Fruit fly (Drosophila melanogaster) whole organism, embryonic: ENCODE data around the gene CG31867.
A peak's percentile ranks its signal among the peaks of the same experiment; 100 is the strongest.

Experiments used
- Bgb ChIP-seq: fragments of 200-800 bp; sonication (Bioruptor generic); IDR thresholded peaks from 2 replicates; pipeline ENCODE4 v1.3.6; 2022; ENCODE audit warnings: missing biosample characterization, missing genetic modification characterization; ENCODE audit not compliant: partially characterized antibody
- CG10979 ChIP-seq: fragments of 200-800 bp; sonication (Bioruptor generic); optimal IDR thresholded peaks from 2 replicates; lab custom pipeline; 2018; ENCODE audit warnings: missing biosample characterization, mild to moderate bottlenecking, missing genetic modification characterization, moderate library complexity
- CG11504 ChIP-seq: fragments of 200-800 bp; sonication (Bioruptor generic); optimal IDR thresholded peaks from 3 replicates; lab custom pipeline; 2019; ENCODE audit warnings: missing biosample characterization, mild to moderate bottlenecking, missing genetic modification characterization, moderate library complexity
- CG12744 ChIP-seq: fragments of 200-800 bp; sonication (Bioruptor generic); optimal IDR thresholded peaks from 2 replicates; lab custom pipeline; 2016; ENCODE audit warnings: missing biosample characterization, missing genetic modification characterization
- CG13424 ChIP-seq: fragments of 200-800 bp; sonication (Bioruptor generic); optimal IDR thresholded peaks from 2 replicates; lab custom pipeline; 2019; ENCODE audit warnings: missing biosample characterization, mild to moderate bottlenecking, missing genetic modification characterization, moderate library complexity
- CG2712 ChIP-seq: fragments of 200-800 bp; optimal IDR thresholded peaks from 3 replicates; lab custom pipeline; 2019; ENCODE audit warnings: missing biosample characterization, mild to moderate bottlenecking, missing genetic modification characterization, moderate library complexity
- CG32532 ChIP-seq: fragments of 200-800 bp; sonication (Bioruptor generic); IDR thresholded peaks from 2 replicates; pipeline ENCODE4 v1.3.6; 2022; ENCODE audit warnings: missing biosample characterization, missing genetic modification characterization
- CG34224 ChIP-seq: fragments of 200-800 bp; sonication (Bioruptor generic); IDR thresholded peaks from 3 replicates; pipeline ENCODE4 v1.3.6; 2022; ENCODE audit warnings: missing biosample characterization, missing genetic modification characterization; ENCODE audit not compliant: partially characterized antibody
- CG3995 ChIP-seq: fragments of 200-800 bp; sonication (Bioruptor generic); optimal IDR thresholded peaks from 3 replicates; lab custom pipeline; 2016; ENCODE audit warnings: missing biosample characterization, missing genetic modification characterization
- CG6175 ChIP-seq: fragments of 200-800 bp; sonication (Bioruptor generic); IDR thresholded peaks from 3 replicates; pipeline ENCODE4 v1.3.6; 2022; ENCODE audit warnings: missing biosample characterization, missing genetic modification characterization
- CG6689 ChIP-seq: fragments of 200-800 bp; sonication (Bioruptor generic); IDR thresholded peaks from 2 replicates; pipeline ENCODE4 v1.3.6; 2022; ENCODE audit warnings: missing biosample characterization, missing genetic modification characterization
- CG6791 ChIP-seq: fragments of 200-800 bp; sonication (Bioruptor generic); IDR thresholded peaks from 3 replicates; pipeline ENCODE4 v1.3.6; 2022; ENCODE audit warnings: missing biosample characterization, missing genetic modification characterization; ENCODE audit not compliant: partially characterized antibody
- CG7372 ChIP-seq: fragments of 200-800 bp; sonication (Bioruptor generic); IDR thresholded peaks from 2 replicates; pipeline ENCODE4 v1.3.6; 2022; ENCODE audit warnings: missing biosample characterization, missing genetic modification characterization
- CG7556 ChIP-seq: fragments of 200-800 bp; sonication (Bioruptor generic); optimal IDR thresholded peaks from 2 replicates; lab custom pipeline; 2017; ENCODE audit warnings: missing biosample characterization, mild to moderate bottlenecking, missing genetic modification characterization
- CG7987 ChIP-seq: fragments of 200-800 bp; sonication (Bioruptor generic); optimal IDR thresholded peaks from 2 replicates; lab custom pipeline; 2018; ENCODE audit warnings: missing biosample characterization, mild to moderate bottlenecking, missing genetic modification characterization, moderate library complexity
- CG8359 ChIP-seq: fragments of 200-800 bp; sonication (Bioruptor generic); optimal IDR thresholded peaks from 2 replicates; lab custom pipeline; 2017; ENCODE audit warnings: missing biosample characterization, mild to moderate bottlenecking, missing genetic modification characterization, borderline replicate concordance
- CG9817 ChIP-seq: fragments of 200-800 bp; sonication (Bioruptor generic); optimal IDR thresholded peaks from 2 replicates; lab custom pipeline; 2018; ENCODE audit warnings: missing biosample characterization, mild to moderate bottlenecking, missing genetic modification characterization, moderate library complexity
- CoRest ChIP-seq: fragments of 200-800 bp; sonication (Bioruptor generic); optimal IDR thresholded peaks from 3 replicates; lab custom pipeline; 2018; ENCODE audit warnings: missing biosample characterization, mild to moderate bottlenecking, missing genetic modification characterization, moderate library complexity
- Deaf1 ChIP-seq: fragments of 200-800 bp; optimal IDR thresholded peaks from 3 replicates; lab custom pipeline; 2019; ENCODE audit warnings: missing biosample characterization, mild to moderate bottlenecking, missing genetic modification characterization, moderate library complexity
- Drgx ChIP-seq: fragments of 200-800 bp; sonication (Bioruptor generic); IDR thresholded peaks from 2 replicates; pipeline ENCODE4 v1.3.6; 2022; ENCODE audit warnings: missing biosample characterization, missing genetic modification characterization
- E2f1 ChIP-seq: fragments of 200-800 bp; sonication (Bioruptor generic); IDR thresholded peaks from 2 replicates; pipeline ENCODE4 v1.3.6; 2022; ENCODE audit warnings: missing biosample characterization, missing genetic modification characterization
- Med ChIP-seq: fragments of 200-800 bp; sonication (Bioruptor generic); peaks from one replicate; lab custom pipeline; 2016; ENCODE audit warnings: missing biosample characterization, missing genetic modification characterization, mild to moderate bottlenecking, inconsistent platforms, moderate library complexity
- PHDP ChIP-seq: fragments of 200-800 bp; sonication (Bioruptor generic); optimal IDR thresholded peaks from 3 replicates; lab custom pipeline; 2018; ENCODE audit warnings: missing biosample characterization, mild to moderate bottlenecking, missing genetic modification characterization, moderate library complexity
- Ptx1 ChIP-seq: fragments of 200-800 bp; sonication (Bioruptor generic); IDR thresholded peaks from 2 replicates; pipeline ENCODE4 v1.3.6; 2022; ENCODE audit warnings: missing biosample characterization, missing genetic modification characterization
- Rfx ChIP-seq: fragments of 200-800 bp; sonication (Bioruptor generic); IDR thresholded peaks from 2 replicates; pipeline ENCODE4 v1.3.6; 2022; ENCODE audit warnings: missing biosample characterization, missing genetic modification characterization
- Sry-δ ChIP-seq: fragments of 200-800 bp; sonication (Bioruptor generic); optimal IDR thresholded peaks from 2 replicates; lab custom pipeline; 2016; ENCODE audit warnings: missing biosample characterization, missing genetic modification characterization
- Ssrp ChIP-seq: fragments of 200-800 bp; sonication (Bioruptor generic); optimal IDR thresholded peaks from 2 replicates; lab custom pipeline; 2018; ENCODE audit warnings: missing biosample characterization, mild to moderate bottlenecking, missing genetic modification characterization, moderate library complexity
- Tbp ChIP-seq: fragments of >200 bp; optimal IDR thresholded peaks from 2 replicates; lab custom pipeline; 2018; ENCODE audit warnings: missing biosample characterization, missing genetic modification characterization
- Usf ChIP-seq: fragments of 200-800 bp; sonication (Bioruptor generic); optimal IDR thresholded peaks from 2 replicates; lab custom pipeline; 2017; ENCODE audit warnings: missing genotype, missing biosample characterization, missing genetic modification characterization
- bcd ChIP-seq: fragments of 200-800 bp; sonication (Bioruptor generic); optimal IDR thresholded peaks from 2 replicates; lab custom pipeline; 2017; ENCODE audit warnings: missing biosample characterization, mild to moderate bottlenecking, missing genetic modification characterization
- dmrt99B ChIP-seq: fragments of 200-800 bp; sonication (Bioruptor generic); optimal IDR thresholded peaks from 2 replicates; lab custom pipeline; 2018; ENCODE audit warnings: missing biosample characterization, mild to moderate bottlenecking, missing genetic modification characterization, moderate library complexity
- ems ChIP-seq: fragments of 200-800 bp; sonication (Bioruptor generic); optimal IDR thresholded peaks from 3 replicates; lab custom pipeline; 2016; ENCODE audit warnings: missing biosample characterization, missing genetic modification characterization
- ewg ChIP-seq: fragments of 200-800 bp; sonication (Bioruptor generic); optimal IDR thresholded peaks from 3 replicates; lab custom pipeline; 2017; ENCODE audit warnings: mild to moderate bottlenecking, missing biosample characterization, missing genetic modification reagents, missing genetic modification characterization
- gem ChIP-seq: fragments of 200-800 bp; sonication (Bioruptor generic); optimal IDR thresholded peaks from 2 replicates; lab custom pipeline; 2019; ENCODE audit warnings: missing biosample characterization, mild to moderate bottlenecking, missing genetic modification characterization, moderate library complexity
- grau ChIP-seq: fragments of 200-800 bp; optimal IDR thresholded peaks from 3 replicates; lab custom pipeline; 2019; ENCODE audit warnings: missing biosample characterization, mild to moderate bottlenecking, missing genetic modification characterization, moderate library complexity
- grn ChIP-seq: fragments of 200-800 bp; sonication (Bioruptor generic); optimal IDR thresholded peaks from 3 replicates; lab custom pipeline; 2017; ENCODE audit warnings: missing biosample characterization, missing genetic modification characterization
- lilli ChIP-seq: fragments of 200-800 bp; sonication (Bioruptor generic); optimal IDR thresholded peaks from 3 replicates; lab custom pipeline; 2016; ENCODE audit warnings: missing biosample characterization, missing genetic modification characterization
- nmo ChIP-seq: fragments of 200-800 bp; sonication (Bioruptor generic); optimal IDR thresholded peaks from 2 replicates; lab custom pipeline; 2018; ENCODE audit warnings: missing biosample characterization, mild to moderate bottlenecking, missing genetic modification characterization, moderate library complexity
- nom ChIP-seq: fragments of 200-800 bp; sonication (Bioruptor generic); optimal IDR thresholded peaks from 2 replicates; lab custom pipeline; 2017; ENCODE audit warnings: missing biosample characterization, missing genetic modification characterization, mild to moderate bottlenecking, moderate library complexity, missing genetic modification reagents
- onecut ChIP-seq: fragments of 200-800 bp; sonication (Bioruptor generic); IDR thresholded peaks from 2 replicates; pipeline ENCODE4 v1.3.6; 2022; ENCODE audit warnings: missing biosample characterization, missing genetic modification characterization
- otp ChIP-seq: fragments of 200-800 bp; sonication (Bioruptor generic); IDR thresholded peaks from 3 replicates; pipeline ENCODE4, ENCODE4 v1.3.6; 2022; ENCODE audit warnings: missing biosample characterization, missing genetic modification characterization
- pnt ChIP-seq: fragments of 200-800 bp; sonication (Bioruptor generic); optimal IDR thresholded peaks from 3 replicates; lab custom pipeline; 2016; ENCODE audit warnings: missing biosample characterization, missing genetic modification characterization
- pzg ChIP-seq: fragments of 200-800 bp; sonication (Bioruptor generic); optimal IDR thresholded peaks from 3 replicates; lab custom pipeline; 2018; ENCODE audit warnings: missing biosample characterization, mild to moderate bottlenecking, missing genetic modification characterization, moderate library complexity
- repo ChIP-seq: fragments of 200-800 bp; sonication (Bioruptor generic); optimal IDR thresholded peaks from 2 replicates; lab custom pipeline; 2016; ENCODE audit warnings: missing biosample characterization, missing genetic modification characterization
- row ChIP-seq: fragments of 200-800 bp; sonication (Bioruptor generic); IDR thresholded peaks from 3 replicates; pipeline ENCODE4 v1.3.6; 2022; ENCODE audit warnings: missing biosample characterization, missing genetic modification characterization
- sens ChIP-seq: fragments of 200-800 bp; sonication (Bioruptor generic); peaks from one replicate; lab custom pipeline; 2016; ENCODE audit warnings: missing biosample characterization, missing genetic modification characterization
- sima ChIP-seq: fragments of 200-800 bp; sonication (Bioruptor generic); optimal IDR thresholded peaks from 2 replicates; lab custom pipeline; 2016; ENCODE audit warnings: missing biosample characterization, missing genetic modification characterization
- sisA ChIP-seq: fragments of 200-800 bp; sonication (Bioruptor generic); IDR thresholded peaks from 2 replicates; pipeline ENCODE4 v1.3.6; 2022; ENCODE audit warnings: missing biosample characterization, missing genetic modification characterization
- tup ChIP-seq: fragments of 200-800 bp; sonication (Bioruptor generic); optimal IDR thresholded peaks from 2 replicates; lab custom pipeline; 2016; ENCODE audit warnings: missing biosample characterization, mild to moderate bottlenecking, missing genetic modification characterization, moderate library complexity

CG31867 gene

dm6 chr2L:11169904-11170303 is 24.7 kb upstream of the CG31867 start (continued):
- TF ChIP-seq CG12744 (GFP tag; lab: Kevin White, UChicago) (no peak), CG9817 (tag; lab: Kevin White, UChicago) (peak; percentile 14), Deaf1 (tag; lab: Kevin White, UChicago) (peak; percentile 11), Rfx (GFP tag; lab: Robert Waterston, UW) (peak; percentile 31; the same call in 1 of the 2 replicates), dmrt99B (peak; percentile 31), bcd (peak; percentile 6), lilli (GFP tag; lab: Kevin White, UChicago) (no peak), ewg (GFP tag; lab: Kevin White, UChicago) (no peak), gem (tag; lab: Kevin White, UChicago) (peak; percentile 27), CG7556 (GFP tag; lab: Kevin White, UChicago) (peak; percentile 3), CG32532 (peak; percentile 41; the same call in 1 of the 2 replicates), Tbp (GFP tag; lab: Kevin White, UChicago) (no peak), PHDP (tag; lab: Kevin White, UChicago) (no peak), CG7987 (GFP tag; lab: Kevin White, UChicago) (no peak), grau (peak; percentile 65), CG11504 (tag; lab: Kevin White, UChicago) (no peak), Ptx1 (peak; percentile 20; the same call in 1 of the 2 replicates), sens (GFP tag; lab: Kevin White, UChicago) (peak; percentile 22), repo (GFP tag; lab: Kevin White, UChicago) (no peak), Ssrp (no peak), CG7372 (GFP tag; lab: Robert Waterston, UW) (peak; percentile 77), sisA (GFP tag; lab: Robert Waterston, UW) (no peak), CG13424 (tag; lab: Kevin White, UChicago) (peak; percentile 24)
- TF ChIP-seq, all 482 proteins: peak for 30

DNA sequence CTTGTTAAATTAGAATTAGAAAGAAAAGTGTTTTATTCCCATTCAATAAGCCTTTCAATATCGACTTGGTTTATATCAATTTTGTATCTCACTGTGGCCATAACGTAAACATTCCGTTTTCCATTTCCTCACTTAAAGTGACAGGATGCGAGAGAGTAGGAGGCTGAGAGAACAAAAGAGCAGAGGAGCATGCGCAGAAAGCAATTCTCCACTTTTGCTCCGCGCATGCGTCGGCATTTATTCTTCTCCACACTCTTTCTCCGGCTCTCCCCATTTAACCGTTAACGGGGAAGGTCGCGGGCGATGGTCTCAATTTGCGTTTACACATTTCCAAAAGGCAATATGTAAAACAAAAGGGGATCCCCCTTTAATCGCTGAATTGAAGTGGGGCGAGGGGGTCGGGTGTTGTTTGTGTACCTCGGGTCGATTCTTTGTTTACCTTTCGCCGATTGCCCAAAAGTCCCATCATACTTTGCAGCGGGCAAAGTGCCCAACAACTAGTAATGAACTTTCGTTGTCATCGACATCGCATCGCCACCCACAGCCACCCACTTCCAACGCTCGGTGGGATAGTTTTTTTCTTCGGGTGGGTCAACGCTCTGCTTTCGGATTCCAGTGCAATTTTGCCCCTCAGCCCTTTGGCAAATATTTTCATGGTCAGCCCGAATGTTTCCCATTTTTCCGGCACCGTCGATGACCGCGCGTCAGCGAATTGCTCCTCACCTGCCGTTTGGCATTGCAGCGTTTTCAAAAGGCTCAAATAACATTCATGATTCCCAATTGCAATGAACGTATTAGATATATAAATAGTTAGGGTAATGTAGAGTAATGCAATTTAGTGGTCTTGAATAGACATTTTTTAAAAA is 23.7 kb upstream of the CG31867 start:
- TF ChIP-seq otp (GFP tag; lab: Robert Waterston, UW) (no peak), sima (GFP tag; lab: Kevin White, UChicago) (no peak), Sry-δ (GFP tag; lab: Kevin White, UChicago) (no peak), onecut (GFP tag; lab: Robert Waterston, UW) (no peak), Usf (GFP tag; lab: Kevin White, UChicago) (no peak), E2f1 (GFP tag; lab: Robert Waterston, UW) (no peak), CG10979 (no peak), row (GFP tag; lab: Robert Waterston, UW) (no peak), tup (GFP tag; lab: Kevin White, UChicago) (no peak), nom (no peak), Bgb (no peak), pzg (GFP tag; lab: Kevin White, UChicago) (no peak), CG8359 (GFP tag; lab: Kevin White, UChicago) (no peak), CG6175 (no peak), Med (GFP tag; lab: Kevin White, UChicago) (peak; percentile 42), Deaf1 (tag; lab: Kevin White, UChicago) (peak; percentile 52), nmo (GFP tag; lab: Kevin White, UChicago) (no peak), CoRest (tag; lab: Kevin White, UChicago) (no peak), Drgx (no peak), grau (no peak), CG6791 (GFP tag; lab: Robert Waterston, UW) (no peak), CG2712 (no peak), pnt (GFP tag; lab: Kevin White, UChicago) (no peak), CG34224 (GFP tag; lab: Robert Waterston, UW) (no peak), CG3995 (GFP tag; lab: Kevin White, UChicago) (no peak), grn (GFP tag; lab: Kevin White, UChicago) (no peak), ems (GFP tag; lab: Kevin White, UChicago) (no peak), CG6689 (no peak)
